Fruit fly (Drosophila melanogaster) whole organism, embryonic: Measurements from ENCODE around the gene Sec15.
A peak's percentile ranks its signal among the peaks of the same experiment; 100 is the strongest.

ENCODE experiments used
- CG11723 ChIP-seq: fragments of 200-800 bp; sonication (Bioruptor generic); optimal IDR thresholded peaks from 2 replicates; lab custom pipeline; 2017; ENCODE audit warnings: missing biosample characterization, mild to moderate bottlenecking, missing genetic modification characterization
- CG14860 ChIP-seq: fragments of 200-800 bp; sonication (Bioruptor generic); IDR thresholded peaks from 3 replicates; pipeline ENCODE4 v1.3.6; 2022; ENCODE audit warnings: missing biosample characterization, missing genetic modification characterization; ENCODE audit not compliant: partially characterized antibody
- CG17568 ChIP-seq: fragments of 200-800 bp; sonication (Bioruptor generic); optimal IDR thresholded peaks from 2 replicates; lab custom pipeline; 2018; ENCODE audit warnings: missing biosample characterization, mild to moderate bottlenecking, missing genetic modification characterization, moderate library complexity
- CG18619 ChIP-seq: fragments of 200-800 bp; sonication (Bioruptor generic); optimal IDR thresholded peaks from 3 replicates; lab custom pipeline; 2017; ENCODE audit warnings: missing biosample characterization, mild to moderate bottlenecking, missing genetic modification characterization
- pb ChIP-seq: fragments of 200-800 bp; sonication (Bioruptor generic); optimal IDR thresholded peaks from 3 replicates; lab custom pipeline; 2016; ENCODE audit warnings: missing biosample characterization, missing genetic modification characterization
- trh ChIP-seq: fragments of 200-800 bp; sonication (Bioruptor generic); optimal IDR thresholded peaks from 2 replicates; lab custom pipeline; 2016; ENCODE audit warnings: missing biosample characterization, missing genetic modification characterization
- tx ChIP-seq: fragments of 200-800 bp; sonication (Bioruptor generic); optimal IDR thresholded peaks from 2 replicates; lab custom pipeline; 2016; ENCODE audit warnings: missing biosample characterization, missing genetic modification characterization
- zen2 ChIP-seq: fragments of 200-800 bp; sonication (Bioruptor generic); IDR thresholded peaks from 3 replicates; pipeline ENCODE4 v1.3.6; 2022; ENCODE audit warnings: missing biosample characterization, missing genetic modification characterization; ENCODE audit not compliant: partially characterized antibody

dm6 chr3R:21140458-21140857, 32.7 kb upstream of the Sec15 start, which contains the start of gene SNF4Agamma:
- no peak for TF ChIP-seq pb (GFP tag; lab: Kevin White, UChicago)
- TF ChIP-seq CG11723 (GFP tag; lab: Kevin White, UChicago), result no peak
- no peak for TF ChIP-seq CG18619 (GFP tag; lab: Kevin White, UChicago)
- TF ChIP-seq trh (GFP tag; lab: Kevin White, UChicago), result no peak
- TF ChIP-seq CG17568 (GFP tag; lab: Kevin White, UChicago), result no peak
- peak; percentile 44; the same call in 2 of the 3 replicates for TF ChIP-seq CG14860 (GFP tag; lab: Robert Waterston, UW)
- TF ChIP-seq zen2 (GFP tag; lab: Robert Waterston, UW), result peak; percentile 46; the same call in 1 of the 3 replicates
- TF ChIP-seq tx (GFP tag; lab: Kevin White, UChicago), result no peak
